Worm (Caenorhabditis elegans): ENCODE data around the gene T24C2.5.

DNA sequence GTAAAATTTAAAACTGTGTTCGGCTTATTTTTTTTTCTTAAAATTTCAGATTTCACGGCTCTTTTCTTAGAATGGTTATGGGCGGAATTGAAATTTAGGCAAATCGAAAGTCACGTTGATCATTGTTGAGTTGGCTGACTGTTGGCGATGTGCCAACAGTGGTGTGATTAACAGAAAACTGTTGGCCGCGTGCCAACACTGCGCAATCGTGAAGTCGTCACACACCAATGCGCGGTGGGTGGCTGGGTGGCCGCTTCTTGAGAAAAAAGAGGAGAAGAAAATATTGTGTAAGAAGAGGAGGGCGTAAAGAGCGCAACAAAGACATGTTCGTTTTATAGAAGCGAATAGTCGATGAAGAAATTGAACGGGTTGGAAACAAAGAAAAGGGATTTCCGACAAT lies 43.1 kb upstream of the T24C2.5 start:
- TF ChIP-seq Y55F3AM.14 (GFP tag; optimal IDR thresholded peaks at IDR 0.05) (no peak), dmd-4 (tag; optimal IDR thresholded peaks at IDR 0.05) (no peak), nhr-10 (tag; optimal IDR thresholded peaks at IDR 0.05) (no peak), elt-1 (tag; optimal IDR thresholded peaks at IDR 0.05) (no peak), skn-1 (tag; optimal IDR thresholded peaks at IDR 0.05) (no peak), F13H6.1 (tag; optimal IDR thresholded peaks at IDR 0.05) (no peak), mdl-1 (tag; optimal IDR thresholded peaks at IDR 0.05) (no peak), nhr-11 (tag; optimal IDR thresholded peaks at IDR 0.05) (no peak), nhr-237 (tag; optimal IDR thresholded peaks at IDR 0.05) (no peak)

Data from whole organism, L2 larva.